Worm (Caenorhabditis elegans): ENCODE results near the gene F13E9.12.

ce11 chrIV:10902476-10902875 is 28.0 kb upstream of the F13E9.12 start:
- TF ChIP-seq skn-1 (tag; optimal IDR thresholded peaks at IDR 0.05) = no peak
- no peak for TF ChIP-seq hlh-11 (tag; optimal IDR thresholded peaks at IDR 0.05)
- TF ChIP-seq snpc-4 (tag; optimal IDR thresholded peaks at IDR 0.05) = no peak
- TF ChIP-seq aly-2 (tag; optimal IDR thresholded peaks at IDR 0.05) = no peak

Data from whole organism, L4 larva.